Worm (Caenorhabditis elegans) whole organism, late embryonic: Measurements from ENCODE around the gene rpn-6.2.

ENCODE experiments used
- K02D7.2 ChIP-seq: sonication (generic microtip); optimal IDR thresholded peaks from 2 replicates; lab custom pipeline; 2017; ENCODE audit warnings: mild to moderate bottlenecking, missing genetic modification characterization, missing compliant biosample characterization
- ama-1 ChIP-seq: fragments of 150-350 bp; optimal IDR thresholded peaks from 2 replicates; lab custom pipeline; 2014
- ceh-30 ChIP-seq: fragments of 150-350 bp; optimal IDR thresholded peaks from 2 replicates; lab custom pipeline; 2014; ENCODE audit warnings: missing biosample characterization, missing genetic modification characterization
- ceh-31 ChIP-seq: sonication (generic microtip); optimal IDR thresholded peaks from 2 replicates; lab custom pipeline; 2016; ENCODE audit warnings: missing genetic modification characterization, missing compliant biosample characterization
- ceh-48 ChIP-seq: sonication (generic microtip); optimal IDR thresholded peaks from 2 replicates; lab custom pipeline; 2016; ENCODE audit warnings: missing genetic modification characterization, inconsistent platforms, missing compliant biosample characterization
- ceh-9 ChIP-seq: sonication (generic microtip); optimal IDR thresholded peaks from 2 replicates; lab custom pipeline; 2016; ENCODE audit warnings: mild to moderate bottlenecking, missing genetic modification characterization, inconsistent platforms, missing compliant biosample characterization
- dmd-4 ChIP-seq: sonication (generic microtip); optimal IDR thresholded peaks from 2 replicates; lab custom pipeline; 2016; ENCODE audit warnings: borderline replicate concordance, missing genetic modification characterization, missing compliant biosample characterization
- fkh-10 ChIP-seq: fragments of 150-350 bp; optimal IDR thresholded peaks from 2 replicates; lab custom pipeline; 2014; ENCODE audit warnings: missing biosample characterization, missing genetic modification reagents, missing genetic modification characterization
- npax-4 ChIP-seq: sonication (generic microtip); optimal IDR thresholded peaks from 2 replicates; lab custom pipeline; 2016; ENCODE audit warnings: missing genetic modification characterization, missing compliant biosample characterization
- pha-4 ChIP-seq: fragments of 150-350 bp; optimal IDR thresholded peaks from 2 replicates; lab custom pipeline; 2018; ENCODE audit warnings: missing biosample characterization, missing genetic modification reagents, missing genetic modification characterization
- sox-2 ChIP-seq: fragments of 200-800 bp; sonication (Bioruptor generic); IDR thresholded peaks from 2 replicates; pipeline ENCODE4 v1.3.6; 2022; ENCODE audit warnings: missing genetic modification reagents, missing genetic modification characterization, missing compliant biosample characterization
- tbx-2 ChIP-seq: sonication (generic microtip); optimal IDR thresholded peaks from 2 replicates; lab custom pipeline; 2016; ENCODE audit warnings: missing genetic modification characterization, missing compliant biosample characterization

- TF ChIP-seq dmd-4 (no peak), ceh-9 (tag; lab: Kevin White, UChicago) (no peak), ceh-30 (tag; lab: Kevin White, UChicago) (no peak), tbx-2 (no peak), sox-2 (no peak), ama-1 (lab: Kevin White, UChicago) (no peak), ceh-31 (tag; lab: Kevin White, UChicago) (no peak), npax-4 (tag; lab: Kevin White, UChicago) (no peak), pha-4 (tag; lab: Kevin White, UChicago) (no peak), ceh-48 (tag; lab: Kevin White, UChicago) (no peak), fkh-10 (GFP tag; lab: Kevin White, UChicago) (no peak), K02D7.2 (tag; lab: Kevin White, UChicago) (no peak)
Measured at ce11 chrIII:9047260-9047659, 45.5 kb upstream of the rpn-6.2 start.
